Fruit fly (Drosophila melanogaster): ENCODE measurements around the gene CG11854.

Gene CG11854

DNA sequence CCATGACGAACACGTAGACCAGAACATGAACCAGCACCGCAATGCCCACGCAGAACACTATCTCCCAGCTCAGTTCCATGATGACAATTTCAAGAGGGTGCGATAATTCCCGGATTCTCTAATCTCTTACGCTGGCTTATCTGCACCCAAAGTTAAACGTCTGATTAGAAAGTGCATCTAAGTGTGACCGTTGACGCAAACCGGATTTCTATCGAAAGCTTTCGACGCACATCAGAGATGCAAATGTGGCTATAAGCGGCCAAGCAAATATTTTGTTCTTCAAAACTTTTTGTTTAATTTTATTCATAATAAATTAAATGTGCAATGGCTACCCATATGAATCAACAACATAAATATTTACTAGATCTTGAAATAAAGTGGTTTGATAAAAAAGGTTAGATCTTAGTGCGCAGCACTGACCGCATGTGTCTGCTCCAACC is 20.5 kb downstream of the CG11854 start, which contains the start of the genes Kdsr and CG11858 (continued):
- TF ChIP-seq jing (GFP tag; optimal IDR thresholded peaks at IDR 0.05) (no peak), ash1 (GFP tag; optimal IDR thresholded peaks at IDR 0.05) (no peak), CG17385 (GFP tag; optimal IDR thresholded peaks at IDR 0.05) (peak; percentile 29), Side (GFP tag; optimal IDR thresholded peaks at IDR 0.05) (peak; percentile 3), Asciz (GFP tag; optimal IDR thresholded peaks at IDR 0.05) (no peak), ara (GFP tag; IDR thresholded peaks at IDR 0.05) (peak; percentile 57; the same call in 1 of the 2 replicates), CG9727 (GFP tag; optimal IDR thresholded peaks at IDR 0.05) (peak; percentile 53), E2f2 (GFP tag; IDR thresholded peaks at IDR 0.05) (peak; percentile 56; the same call in 1 of the 2 replicates), sc (optimal IDR thresholded peaks at IDR 0.05) (no peak), sc (GFP tag; optimal IDR thresholded peaks at IDR 0.05) (no peak), Elba2 (GFP tag; optimal IDR thresholded peaks at IDR 0.05) (no peak), insv (GFP tag; optimal IDR thresholded peaks at IDR 0.05) (peak in 1 of 2 experiments; percentile 81), gsb (GFP tag; IDR thresholded peaks at IDR 0.05) (no peak), Dip2 (GFP tag; IDR thresholded peaks at IDR 0.05) (no peak), CG15479 (GFP tag; optimal IDR thresholded peaks at IDR 0.05) (no peak), CG10565 (GFP tag; optimal IDR thresholded peaks at IDR 0.05) (no peak), grau (tag; optimal IDR thresholded peaks at IDR 0.05) (peak; percentile 73), CG2129 (GFP tag; IDR thresholded peaks at IDR 0.05; ENCODE audit: partially characterized antibody) (no peak), Stat92E (GFP tag; optimal IDR thresholded peaks at IDR 0.05) (no peak), Dll (GFP tag; IDR thresholded peaks at IDR 0.05; ENCODE audit: partially characterized antibody) (peak; percentile 45; the same call in 1 of the 4 replicates), CG14860 (GFP tag; IDR thresholded peaks at IDR 0.05; ENCODE audit: partially characterized antibody) (no peak), pita (GFP tag; optimal IDR thresholded peaks at IDR 0.05) (no peak), sna (GFP tag; IDR thresholded peaks at IDR 0.05; ENCODE audit: partially characterized antibody) (no peak), CG32767 (GFP tag; IDR thresholded peaks at IDR 0.05) (peak; percentile 23; the same call in 1 of the 2 replicates), Hr39 (optimal IDR thresholded peaks at IDR 0.05) (no peak), exex (tag; optimal IDR thresholded peaks at IDR 0.05) (peak; percentile 63), salm (tag; optimal IDR thresholded peaks at IDR 0.05) (no peak), prd (optimal IDR thresholded peaks at IDR 0.05) (no peak), prd (GFP tag; IDR thresholded peaks at IDR 0.05) (peak; percentile 85), CG10959 (GFP tag; IDR thresholded peaks at IDR 0.05) (0 out of 2 replicates have a peak, but pooled peaks have one; percentile 34), CG12299 (tag; optimal IDR thresholded peaks at IDR 0.05) (peak; percentile 49), CG30020 (tag; optimal IDR thresholded peaks at IDR 0.05) (peak; percentile 46), HLH54F (GFP tag; optimal IDR thresholded peaks at IDR 0.05) (peak; percentile 43), Atf6 (GFP tag; IDR thresholded peaks at IDR 0.05) (peak; percentile 69), CG7839 (tag; optimal IDR thresholded peaks at IDR 0.05) (peak; percentile 64), CG10321 (GFP tag; IDR thresholded peaks at IDR 0.05) (no peak), fd3F (GFP tag; optimal IDR thresholded peaks at IDR 0.05) (peak; percentile 47), CG18619 (GFP tag; optimal IDR thresholded peaks at IDR 0.05) (peak; percentile 25), Deaf1 (tag; optimal IDR thresholded peaks at IDR 0.05) (no peak), jumu (GFP tag; optimal IDR thresholded peaks at IDR 0.05) (peak; percentile 44), CG32532 (GFP tag; IDR thresholded peaks at IDR 0.05) (peak; percentile 68), HLH4C (GFP tag; IDR thresholded peaks at IDR 0.05; ENCODE audit: partially characterized antibody) (no peak), Max (GFP tag; optimal IDR thresholded peaks at IDR 0.05) (peak; percentile 72), nerfin-1 (tag; optimal IDR thresholded peaks at IDR 0.05) (peak; percentile 28), trem (tag; optimal IDR thresholded peaks at IDR 0.05) (peak; percentile 38), CG15073 (GFP tag; optimal IDR thresholded peaks at IDR 0.05) (no peak), CG4360 (GFP tag; IDR thresholded peaks at IDR 0.05) (no peak), CG3726 (GFP tag; IDR thresholded peaks at IDR 0.05) (no peak), pros (GFP tag; optimal IDR thresholded peaks at IDR 0.05) (no peak), pzg (GFP tag; optimal IDR thresholded peaks at IDR 0.05) (peak; percentile 61), CG16815 (GFP tag; optimal IDR thresholded peaks at IDR 0.05) (peak; percentile 13)
